Worm (Caenorhabditis elegans) whole organism, L4/young adult: ENCODE measurements around the gene C26B2.8.

Experiments
- dao-5 ChIP-seq: sonication (generic microtip); optimal IDR thresholded peaks from 2 replicates; lab custom pipeline; 2016; ENCODE audit warnings: missing genotype, missing genetic modification characterization, moderate library complexity, missing compliant biosample characterization
- him-1 ChIP-seq: sonication (generic microtip); optimal IDR thresholded peaks from 2 replicates; lab custom pipeline; 2016; ENCODE audit warnings: missing genotype, missing genetic modification reagents, missing genetic modification characterization, missing compliant biosample characterization

DNA sequence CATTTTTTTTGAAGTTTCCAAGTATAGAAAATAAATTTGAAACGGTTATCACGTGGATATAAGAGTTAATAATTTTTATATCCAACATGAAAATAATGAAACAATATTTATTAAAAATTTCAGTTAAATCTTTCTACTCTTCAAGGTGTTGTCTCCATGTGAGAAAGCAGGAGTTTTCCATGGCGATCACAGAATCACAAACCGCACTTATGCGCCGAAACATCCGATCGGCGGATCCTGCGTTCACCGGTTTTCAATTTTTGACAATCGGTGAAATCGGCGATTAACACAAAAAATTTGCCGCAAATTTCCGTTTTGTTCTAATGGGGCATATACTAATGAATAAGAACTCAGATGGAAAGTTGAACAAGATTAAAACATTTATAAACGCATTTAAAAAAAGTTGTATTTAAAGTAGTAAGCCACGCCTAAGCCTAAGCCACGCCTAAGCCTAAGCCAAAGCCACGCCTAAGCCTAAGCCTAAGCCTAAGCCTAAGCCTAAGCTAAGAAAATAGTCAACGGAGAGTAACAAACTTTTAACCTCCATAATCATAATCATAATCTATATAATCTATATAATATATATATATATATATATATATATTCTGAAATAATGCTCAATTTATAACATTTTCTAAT, 8.2 kb downstream of the C26B2.8 start, which contains the start of gene C26B2.2:
- TF ChIP-seq him-1 (tag; lab: Kevin White, UChicago) (no peak), dao-5 (no peak)
